Worm (Caenorhabditis elegans) whole organism, L3 larva: ENCODE measurements around the gene T16H12.13.

Experiments
- R02D3.7 ChIP-seq: fragments of 150-350 bp; optimal IDR thresholded peaks from 2 replicates; lab custom pipeline; 2014; ENCODE audit warnings: missing biosample characterization, missing genetic modification characterization
- aly-2 ChIP-seq: fragments of 150-350 bp; optimal IDR thresholded peaks from 2 replicates; lab custom pipeline; 2014; ENCODE audit warnings: missing biosample characterization, missing genetic modification characterization
- ama-1 ChIP-seq: fragments of 150-350 bp; optimal IDR thresholded peaks from 2 replicates; lab custom pipeline; 2018
- daf-12 ChIP-seq: fragments of 150-350 bp; optimal IDR thresholded peaks from 2 replicates; lab custom pipeline; 2014; ENCODE audit warnings: missing biosample characterization, missing genetic modification reagents, missing genetic modification characterization
- fos-1 ChIP-seq: fragments of 150-350 bp; optimal IDR thresholded peaks from 2 replicates; lab custom pipeline; 2014; ENCODE audit warnings: missing biosample characterization, missing genetic modification characterization
- lin-15B ChIP-seq: fragments of 150-350 bp; optimal IDR thresholded peaks from 2 replicates; lab custom pipeline; 2014; ENCODE audit warnings: missing biosample characterization, missing genetic modification characterization
- lin-39 ChIP-seq: fragments of 150-350 bp; optimal IDR thresholded peaks from 2 replicates; lab custom pipeline; 2018; ENCODE audit warnings: missing biosample characterization, missing genetic modification reagents, missing genetic modification characterization
- mdl-1 ChIP-seq: fragments of 150-350 bp; optimal IDR thresholded peaks from 2 replicates; lab custom pipeline; 2014; ENCODE audit warnings: missing biosample characterization, missing genetic modification characterization
- nhr-237 ChIP-seq: fragments of 150-350 bp; optimal IDR thresholded peaks from 2 replicates; lab custom pipeline; 2014; ENCODE audit warnings: missing biosample characterization, missing genetic modification characterization
- nhr-76 ChIP-seq: fragments of 150-350 bp; sonication (generic microtip); optimal IDR thresholded peaks from 5 replicates; lab custom pipeline; 2014; ENCODE audit warnings: missing biosample characterization, missing genetic modification characterization
- nhr-77 ChIP-seq: fragments of 150-350 bp; optimal IDR thresholded peaks from 2 replicates; lab custom pipeline; 2014; ENCODE audit warnings: missing biosample characterization, missing genetic modification characterization
- pqm-1 ChIP-seq: fragments of 150-350 bp; optimal IDR thresholded peaks from 2 replicates; lab custom pipeline; 2017; ENCODE audit warnings: missing biosample characterization, missing genetic modification characterization, inconsistent platforms
- unc-62 ChIP-seq: fragments of 150-350 bp; sonication (generic microtip); optimal IDR thresholded peaks from 4 replicates; lab custom pipeline; 2014; ENCODE audit warnings: missing biosample characterization, missing genetic modification reagents, missing genetic modification characterization
- zag-1 ChIP-seq: fragments of 150-350 bp; optimal IDR thresholded peaks from 2 replicates; lab custom pipeline; 2014; ENCODE audit warnings: missing biosample characterization, missing genetic modification characterization

ce11 chrIII:10096525-10096972 lies 11.3 kb downstream of the T16H12.13 start:
- TF ChIP-seq nhr-76 (no peak), zag-1 (peak; percentile 66), aly-2 (tag; lab: Kevin White, UChicago) (no peak), mdl-1 (peak; percentile 96), nhr-77 (tag; lab: Kevin White, UChicago) (peak; percentile 80), nhr-237 (no peak), lin-15B (tag; lab: Kevin White, UChicago) (peak; percentile 76), daf-12 (tag; lab: Kevin White, UChicago) (no peak), pqm-1 (tag; lab: Kevin White, UChicago) (peak; percentile 72), unc-62 (peak; percentile 96), lin-39 (tag; lab: Kevin White, UChicago) (peak; percentile 83), ama-1 (no peak), fos-1 (tag; lab: Kevin White, UChicago) (no peak), R02D3.7 (tag; lab: Kevin White, UChicago) (peak; percentile 77)
